Worm (Caenorhabditis elegans): ENCODE measurements around the gene pola-1.

pola-1 gene

DNA sequence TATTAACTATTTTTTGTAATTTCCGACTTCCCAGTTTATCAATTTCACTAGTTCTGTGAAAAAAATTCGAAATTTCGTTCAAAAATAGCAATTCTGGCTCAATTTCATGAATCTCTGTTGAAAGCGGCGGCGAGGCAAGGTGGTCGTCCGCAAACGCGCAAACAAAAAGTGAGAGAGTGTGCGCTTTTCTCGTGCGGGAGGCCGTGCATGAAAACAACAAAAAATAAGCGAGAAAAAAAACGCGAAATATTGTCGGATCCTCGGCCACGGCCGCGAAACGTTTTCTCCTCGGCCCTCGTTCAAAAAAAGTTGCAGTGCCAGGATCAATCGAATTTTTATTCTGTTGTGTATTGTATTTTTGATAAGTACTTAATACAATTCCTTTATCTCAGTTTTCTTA is 29.5 kb upstream of the pola-1 start (continued):
- TF ChIP-seq fkh-10 (GFP tag; optimal IDR thresholded peaks at IDR 0.05) (no peak), eor-1 (tag; optimal IDR thresholded peaks at IDR 0.05) (no peak), ceh-82 (tag; optimal IDR thresholded peaks at IDR 0.05) (no peak), mml-1 (tag; optimal IDR thresholded peaks at IDR 0.05) (no peak), elt-2 (tag; optimal IDR thresholded peaks at IDR 0.05) (peak; percentile 24), fkh-2 (tag; optimal IDR thresholded peaks at IDR 0.05) (no peak), lin-15B (tag; optimal IDR thresholded peaks at IDR 0.05) (peak; percentile 66), snpc-4 (tag; optimal IDR thresholded peaks at IDR 0.05) (no peak), ztf-4 (tag; optimal IDR thresholded peaks at IDR 0.05) (no peak), skn-1 (tag; optimal IDR thresholded peaks at IDR 0.05) (no peak), nhr-237 (tag; optimal IDR thresholded peaks at IDR 0.05) (no peak)

DNA sequence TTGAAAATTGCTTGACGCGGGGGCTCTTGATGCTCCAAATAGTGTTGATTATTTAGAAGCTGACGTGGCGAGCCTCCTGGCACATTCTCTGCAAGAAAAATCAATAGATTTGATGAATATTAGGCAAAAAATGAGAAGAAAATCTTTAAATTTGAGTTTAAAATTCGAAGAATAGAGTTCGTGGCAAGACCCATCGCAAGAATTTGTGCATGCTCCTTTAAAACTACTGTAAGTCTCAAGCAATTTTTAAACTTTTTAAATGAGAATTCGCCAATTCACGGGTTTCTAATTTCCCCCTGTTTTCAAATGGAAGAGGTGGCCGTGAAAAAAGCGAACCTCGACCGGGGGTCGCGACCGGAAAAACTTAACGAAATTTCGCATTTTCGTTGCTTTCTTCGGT is 28.4 kb upstream of the pola-1 start:
- TF ChIP-seq fos-1 (tag; optimal IDR thresholded peaks at IDR 0.05): no peak
- TF ChIP-seq zag-1 (tag; optimal IDR thresholded peaks at IDR 0.05): no peak
- no peak for TF ChIP-seq egl-27 (tag; optimal IDR thresholded peaks at IDR 0.05)
- TF ChIP-seq lsy-12 (tag; optimal IDR thresholded peaks at IDR 0.05): no peak
- TF ChIP-seq nhr-77 (tag; optimal IDR thresholded peaks at IDR 0.05): no peak
- no peak for TF ChIP-seq lin-39 (tag; optimal IDR thresholded peaks at IDR 0.05)

DNA sequence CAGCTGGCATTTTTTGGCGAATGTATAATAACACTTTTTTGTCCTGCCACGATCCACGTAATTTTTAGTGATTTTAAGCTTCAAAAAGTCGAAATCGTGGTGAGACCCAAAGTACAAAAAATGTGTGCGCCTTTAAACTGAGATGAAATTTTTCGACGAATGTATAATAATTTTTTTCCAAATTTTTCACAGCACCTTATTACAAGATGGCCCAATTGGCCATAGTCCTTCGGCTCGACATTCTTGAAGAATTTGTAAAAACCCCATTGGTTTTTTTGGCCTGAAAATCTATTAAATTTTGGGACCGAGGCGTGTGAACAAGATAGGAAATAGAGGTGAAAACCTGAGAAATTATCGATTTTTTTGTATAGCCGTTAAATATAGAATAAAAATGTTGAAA is 26.3 kb upstream of the pola-1 start:
- TF ChIP-seq elt-1 (tag; optimal IDR thresholded peaks at IDR 0.05) (no peak), ceh-16 (tag; optimal IDR thresholded peaks at IDR 0.05) (no peak), tbx-2 (tag; optimal IDR thresholded peaks at IDR 0.05) (no peak), snpc-4 (tag; optimal IDR thresholded peaks at IDR 0.05) (no peak), fkh-10 (GFP tag; optimal IDR thresholded peaks at IDR 0.05) (no peak), lin-15B (tag; optimal IDR thresholded peaks at IDR 0.05) (no peak), ceh-9 (tag; optimal IDR thresholded peaks at IDR 0.05) (no peak), ZK546.5 (tag; optimal IDR thresholded peaks at IDR 0.05) (no peak)

DNA sequence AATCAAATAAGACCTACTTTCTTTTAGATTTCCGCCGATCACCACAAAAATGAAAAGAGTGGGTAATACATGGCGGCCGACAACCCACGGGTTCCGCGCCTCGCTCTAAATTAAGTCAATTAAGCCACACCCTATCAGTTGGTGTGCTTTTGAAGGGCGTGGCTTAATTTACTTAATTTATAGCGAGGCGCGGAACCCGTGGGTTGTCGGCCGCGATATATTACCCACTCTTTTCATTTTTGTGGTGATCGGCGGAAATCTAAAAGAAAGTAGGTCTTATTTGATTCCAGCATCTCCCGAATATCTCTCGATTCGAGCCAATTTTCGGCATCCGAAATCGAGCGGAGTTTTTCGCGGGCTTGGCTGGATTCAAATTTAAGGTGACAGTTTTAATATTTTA is 24.1 kb upstream of the pola-1 start:
- TF ChIP-seq snpc-4 (tag; optimal IDR thresholded peaks at IDR 0.05): peak; percentile 2

DNA sequence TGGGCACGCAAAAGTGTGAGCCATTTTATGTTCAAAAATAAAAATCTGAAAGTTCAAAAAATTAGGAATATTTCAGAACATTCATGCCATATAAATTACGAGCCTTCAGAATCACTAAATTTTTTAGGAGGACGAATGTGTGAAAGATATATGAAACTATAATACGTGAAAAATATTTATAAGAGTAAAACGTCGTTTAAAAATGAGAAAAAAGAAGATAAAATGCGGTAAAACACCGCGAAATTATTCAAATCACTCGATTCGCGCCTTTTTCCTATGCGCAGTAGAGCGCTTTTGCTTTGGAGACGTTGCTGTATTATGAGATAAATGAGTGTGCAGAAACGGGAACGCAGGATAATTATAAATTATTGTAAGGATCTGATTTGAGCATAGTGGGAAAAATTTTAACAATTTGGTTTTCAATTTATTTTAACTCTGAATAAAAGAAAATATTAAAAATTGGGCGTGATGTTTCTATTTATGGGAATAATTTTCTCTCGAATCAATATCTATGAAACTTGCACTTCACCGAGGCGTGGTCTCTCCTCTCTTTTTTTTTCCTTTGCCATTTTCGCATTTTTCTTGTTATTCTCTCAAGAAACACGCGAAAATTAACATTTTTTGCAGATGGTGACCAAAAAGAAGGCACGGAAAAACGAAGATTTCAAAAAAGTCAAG is 22.9 kb upstream of the pola-1 start, which contains the start of the genes sup-35 and Y48A6C.4:
Gene sup-35 (minus strand): TSS at position 51 of the 678 bp plus-strand sequence.
Gene Y48A6C.4 (plus strand): TSS at position 628 of the 678 bp plus-strand sequence.
- peak; percentile 17 for TF ChIP-seq skn-1 (tag; optimal IDR thresholded peaks at IDR 0.05)
- no peak for TF ChIP-seq nhr-67 (tag; optimal IDR thresholded peaks at IDR 0.05)
- TF ChIP-seq egl-5 (tag; optimal IDR thresholded peaks at IDR 0.05): peak; percentile 38
- TF ChIP-seq nhr-77 (tag; optimal IDR thresholded peaks at IDR 0.05): no peak
- no peak for TF ChIP-seq elt-3 (tag; optimal IDR thresholded peaks at IDR 0.05)
- TF ChIP-seq hmg-11 (tag; optimal IDR thresholded peaks at IDR 0.05): peak; percentile 74
- peak; percentile 21 for TF ChIP-seq fkh-10 (GFP tag; optimal IDR thresholded peaks at IDR 0.05)
- TF ChIP-seq zag-1 (tag; optimal IDR thresholded peaks at IDR 0.05): no peak
- no peak for TF ChIP-seq unc-62 (GFP tag; optimal IDR thresholded peaks at IDR 0.05)
- peak; percentile 83 for TF ChIP-seq snpc-4 (tag; optimal IDR thresholded peaks at IDR 0.05)
- no peak for TF ChIP-seq ZK546.5 (tag; optimal IDR thresholded peaks at IDR 0.05)
- TF ChIP-seq nhr-237 (tag; optimal IDR thresholded peaks at IDR 0.05): no peak
- TF ChIP-seq nhr-25 (tag; optimal IDR thresholded peaks at IDR 0.05): peak; percentile 72
- TF ChIP-seq unc-39 (tag; optimal IDR thresholded peaks at IDR 0.05): no peak
- TF ChIP-seq ceh-28 (tag; optimal IDR thresholded peaks at IDR 0.05): peak; percentile 43
- TF ChIP-seq ceh-16 (tag; optimal IDR thresholded peaks at IDR 0.05): no peak
- TF ChIP-seq pqm-1 (tag; optimal IDR thresholded peaks at IDR 0.05): peak; percentile 64
- TF ChIP-seq nhr-23 (tag; optimal IDR thresholded peaks at IDR 0.05): peak; percentile 68
- peak; percentile 62 for TF ChIP-seq R02D3.7 (tag; optimal IDR thresholded peaks at IDR 0.05)
- peak; percentile 81 for TF ChIP-seq pha-4 (tag; optimal IDR thresholded peaks at IDR 0.05)
- no peak for TF ChIP-seq mdl-1 (tag; optimal IDR thresholded peaks at IDR 0.05)
- TF ChIP-seq ceh-82 (tag; optimal IDR thresholded peaks at IDR 0.05): no peak
- TF ChIP-seq daf-12 (tag; optimal IDR thresholded peaks at IDR 0.05): no peak
- no peak for TF ChIP-seq ceh-9 (tag; optimal IDR thresholded peaks at IDR 0.05)
- TF ChIP-seq eor-1 (tag; optimal IDR thresholded peaks at IDR 0.05): no peak
- TF ChIP-seq elt-1 (tag; optimal IDR thresholded peaks at IDR 0.05): no peak
- peak; percentile 85 for TF ChIP-seq nfya-1 (tag; optimal IDR thresholded peaks at IDR 0.05; ENCODE audit: insufficient read depth)
- peak; percentile 15 for TF ChIP-seq jun-1 (tag; optimal IDR thresholded peaks at IDR 0.05)
- no peak for TF ChIP-seq ama-1 (optimal IDR thresholded peaks at IDR 0.05)
- TF ChIP-seq aly-2 (tag; optimal IDR thresholded peaks at IDR 0.05): no peak
- peak; percentile 64 for TF ChIP-seq nhr-43 (tag; optimal IDR thresholded peaks at IDR 0.05; ENCODE audit: poor library complexity, severe bottlenecking)
- no peak for TF ChIP-seq lsy-12 (tag; optimal IDR thresholded peaks at IDR 0.05)
- TF ChIP-seq lin-15B (tag; optimal IDR thresholded peaks at IDR 0.05): peak; percentile 96
- TF ChIP-seq fkh-2 (tag; optimal IDR thresholded peaks at IDR 0.05): no peak
- no peak for TF ChIP-seq sea-2 (GFP tag; optimal IDR thresholded peaks at IDR 0.05)
- no peak for TF ChIP-seq lin-39 (tag; optimal IDR thresholded peaks at IDR 0.05)
- no peak for TF ChIP-seq nhr-28 (tag; optimal IDR thresholded peaks at IDR 0.05)
- peak; percentile 56 for TF ChIP-seq elt-2 (tag; optimal IDR thresholded peaks at IDR 0.05)

Data from whole organism, L3 larva.